Worm (Caenorhabditis elegans) whole organism, L1 larva: ENCODE results near the gene fust-1.

ENCODE experiments used
- C04F5.9 ChIP-seq: sonication (generic microtip); optimal IDR thresholded peaks from 2 replicates; lab custom pipeline; 2016; ENCODE audit warnings: missing genetic modification characterization, missing compliant biosample characterization
- F16B12.6 ChIP-seq: fragments of 150-350 bp; optimal IDR thresholded peaks from 2 replicates; lab custom pipeline; 2014; ENCODE audit warnings: missing biosample characterization, missing genetic modification characterization
- mep-1 ChIP-seq: fragments of 150-350 bp; optimal IDR thresholded peaks from 2 replicates; lab custom pipeline; 2014; ENCODE audit warnings: missing biosample characterization, missing genetic modification characterization
- nhr-77 ChIP-seq: fragments of 150-350 bp; optimal IDR thresholded peaks from 2 replicates; lab custom pipeline; 2014; ENCODE audit warnings: missing biosample characterization, missing genetic modification characterization
- pqm-1 ChIP-seq: sonication (generic microtip); optimal IDR thresholded peaks from 3 replicates; lab custom pipeline; 2017; ENCODE audit warnings: missing biosample characterization, missing genetic modification characterization
- snpc-4 ChIP-seq: fragments of 150-350 bp; optimal IDR thresholded peaks from 2 replicates; lab custom pipeline; 2014; ENCODE audit warnings: missing biosample characterization, missing genetic modification characterization
- unc-130 ChIP-seq: fragments of 150-350 bp; optimal IDR thresholded peaks from 2 replicates; lab custom pipeline; 2017; ENCODE audit warnings: missing biosample characterization, missing genetic modification characterization, inconsistent platforms
- xbp-1 ChIP-seq: sonication (generic microtip); optimal IDR thresholded peaks from 2 replicates; lab custom pipeline; 2016; ENCODE audit warnings: missing genetic modification characterization, missing compliant biosample characterization

DNA sequence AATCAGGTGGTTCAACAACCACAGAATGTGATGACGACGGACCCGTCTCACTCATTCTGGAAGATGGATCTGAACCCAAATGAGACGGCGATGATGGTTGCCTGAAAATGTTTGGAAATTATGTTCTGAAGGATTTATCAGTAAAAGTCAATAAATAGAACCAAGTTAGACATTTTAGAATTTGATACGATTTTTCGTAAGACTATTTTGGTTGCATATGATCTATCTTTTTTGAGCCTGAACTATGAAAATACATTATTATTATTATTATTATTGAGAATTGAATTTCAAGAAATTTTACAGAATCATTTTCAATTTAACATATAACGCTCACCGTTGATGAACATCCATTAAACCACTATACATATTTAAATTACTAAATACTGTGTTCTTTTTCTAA lies 42.4 kb upstream of the fust-1 start, which contains the start of gene F10E7.9:
- TF ChIP-seq snpc-4 (tag; lab: Kevin White, UChicago) (no peak), mep-1 (tag; lab: Kevin White, UChicago) (no peak), C04F5.9 (tag; lab: Kevin White, UChicago) (no peak), F16B12.6 (tag; lab: Kevin White, UChicago) (no peak), nhr-77 (no peak), xbp-1 (tag; lab: Kevin White, UChicago) (no peak), unc-130 (tag; lab: Kevin White, UChicago) (no peak), pqm-1 (no peak)
